Worm (Caenorhabditis elegans): ENCODE results near the gene hex-1.

ce11 chrX:2215108-2215507 is 5.8 kb upstream of the hex-1 start:
- TF ChIP-seq nhr-237 (tag; optimal IDR thresholded peaks at IDR 0.05) = no peak
- TF ChIP-seq unc-39 (tag; optimal IDR thresholded peaks at IDR 0.05) = no peak
- no peak for TF ChIP-seq nhr-76 (tag; optimal IDR thresholded peaks at IDR 0.05)
- TF ChIP-seq nhr-28 (tag; optimal IDR thresholded peaks at IDR 0.05) = no peak
- TF ChIP-seq mep-1 (tag; optimal IDR thresholded peaks at IDR 0.05) = no peak
- no peak for TF ChIP-seq unc-62 (GFP tag; optimal IDR thresholded peaks at IDR 0.05)
- no peak for TF ChIP-seq hlh-1 (tag; optimal IDR thresholded peaks at IDR 0.05)
- TF ChIP-seq elt-1 (tag; optimal IDR thresholded peaks at IDR 0.05; ENCODE audit: borderline replicate concordance, insufficient read depth) = no peak
- no peak for TF ChIP-seq elt-3 (tag; optimal IDR thresholded peaks at IDR 0.05)
- no peak for TF ChIP-seq mab-5 (tag; optimal IDR thresholded peaks at IDR 0.05)
- no peak for TF ChIP-seq snpc-4 (tag; optimal IDR thresholded peaks at IDR 0.05)
- no peak for TF ChIP-seq tbx-8 (GFP tag; optimal IDR thresholded peaks at IDR 0.05)
- no peak for TF ChIP-seq drap-1 (GFP tag; optimal IDR thresholded peaks at IDR 0.05)
- TF ChIP-seq lsy-2 (tag; optimal IDR thresholded peaks at IDR 0.05) = no peak
